Fruit fly (Drosophila melanogaster) whole organism, embryonic: ENCODE results near the gene CG14817.

Source experiments
- CG11560 ChIP-seq: fragments of 200-800 bp; sonication (Bioruptor generic); IDR thresholded peaks from 3 replicates; pipeline ENCODE4 v1.3.6; 2022; ENCODE audit warnings: missing biosample characterization, missing genetic modification characterization
- CG15514 ChIP-seq: fragments of 200-800 bp; sonication (Bioruptor generic); optimal IDR thresholded peaks from 3 replicates; lab custom pipeline; 2017; ENCODE audit warnings: missing biosample characterization, missing genetic modification characterization, mild to moderate bottlenecking, moderate library complexity, missing genetic modification reagents
- CG3995 ChIP-seq: fragments of 200-800 bp; sonication (Bioruptor generic); optimal IDR thresholded peaks from 3 replicates; lab custom pipeline; 2016; ENCODE audit warnings: missing biosample characterization, missing genetic modification characterization
- Dll ChIP-seq: fragments of 200-800 bp; sonication (Bioruptor generic); IDR thresholded peaks from 4 replicates; pipeline ENCODE4 v1.3.6; 2022; ENCODE audit warnings: missing biosample characterization, missing genetic modification characterization; ENCODE audit not compliant: partially characterized antibody
- MBD-R2 ChIP-seq: fragments of 200-800 bp; sonication (Bioruptor generic); IDR thresholded peaks from 2 replicates; pipeline ENCODE4 v1.3.6; 2022; ENCODE audit warnings: missing biosample characterization, missing genetic modification characterization

- peak; percentile 54; the same call in 1 of the 2 replicates for TF ChIP-seq MBD-R2
- TF ChIP-seq CG11560 (tag; lab: Robert Waterston, UW), result no peak
- TF ChIP-seq Dll (GFP tag; lab: Robert Waterston, UW), result no peak
- no peak for TF ChIP-seq CG3995 (GFP tag; lab: Kevin White, UChicago)
- TF ChIP-seq CG15514 (GFP tag; lab: Kevin White, UChicago), result peak; percentile 92
Observed at dm6 chrX:1854070-1854469, 23.0 kb downstream of the CG14817 start.
